Fruit fly (Drosophila melanogaster): ENCODE results near the gene Ubx.

Ubx gene

dm6 chr3R:16630564-16630963 is 103.7 kb downstream of the Ubx start (continued):
- TF ChIP-seq jumu (GFP tag; optimal IDR thresholded peaks at IDR 0.05) (no peak), prd (optimal IDR thresholded peaks at IDR 0.05) (no peak), prd (GFP tag; IDR thresholded peaks at IDR 0.05) (peak; percentile 54; the same call in 2 of the 3 replicates), az2 (GFP tag; optimal IDR thresholded peaks at IDR 0.05) (no peak), CG14860 (GFP tag; IDR thresholded peaks at IDR 0.05; ENCODE audit: partially characterized antibody) (no peak), kah (GFP tag; optimal IDR thresholded peaks at IDR 0.05) (no peak), abd-A (tag; optimal IDR thresholded peaks at IDR 0.05) (no peak), CG10462 (GFP tag; optimal IDR thresholded peaks at IDR 0.05) (no peak), HmgZ (tag; optimal IDR thresholded peaks at IDR 0.05) (no peak), CG8290 (GFP tag; optimal IDR thresholded peaks at IDR 0.05) (no peak), CG8290 (tag; optimal IDR thresholded peaks at IDR 0.05) (no peak), row (GFP tag; IDR thresholded peaks at IDR 0.05) (peak; percentile 53), cas (GFP tag; IDR thresholded peaks at IDR 0.05) (no peak), CG8478 (optimal IDR thresholded peaks at IDR 0.05) (no peak), Bdp1 (GFP tag; optimal IDR thresholded peaks at IDR 0.05) (no peak), CG14050 (GFP tag; IDR thresholded peaks at IDR 0.05) (no peak), CG34422 (GFP tag; IDR thresholded peaks at IDR 0.05) (no peak), zfh1 (GFP tag; IDR thresholded peaks at IDR 0.05) (no peak), CG7372 (GFP tag; IDR thresholded peaks at IDR 0.05) (no peak), Asciz (GFP tag; optimal IDR thresholded peaks at IDR 0.05) (no peak), CG12104 (GFP tag; optimal IDR thresholded peaks at IDR 0.05) (no peak), grau (tag; optimal IDR thresholded peaks at IDR 0.05) (peak; percentile 17), dpn (GFP tag; optimal IDR thresholded peaks at IDR 0.05) (no peak), Abd-B (GFP tag; optimal IDR thresholded peaks at IDR 0.05) (no peak), nerfin-2 (GFP tag; IDR thresholded peaks at IDR 0.05; ENCODE audit: partially characterized antibody) (no peak), Nf-YC (tag; optimal IDR thresholded peaks at IDR 0.05) (no peak), cg (GFP tag; optimal IDR thresholded peaks at IDR 0.05) (peak; percentile 48), Lhr (GFP tag; optimal IDR thresholded peaks at IDR 0.05) (no peak), Dbx (GFP tag; IDR thresholded peaks at IDR 0.05) (no peak), Rx (GFP tag; IDR thresholded peaks at IDR 0.05) (no peak), dmrt11E (tag; optimal IDR thresholded peaks at IDR 0.05) (peak; percentile 73), btn (GFP tag; optimal IDR thresholded peaks at IDR 0.05) (no peak), gcm (GFP tag; optimal IDR thresholded peaks at IDR 0.05) (no peak), fu2 (GFP tag; optimal IDR thresholded peaks at IDR 0.05) (no peak), Xrp1 (GFP tag; IDR thresholded peaks at IDR 0.05) (peak; percentile 59; the same call in 1 of the 2 replicates), Poxn (GFP tag; IDR thresholded peaks at IDR 0.05) (no peak), phol (tag; optimal IDR thresholded peaks at IDR 0.05) (peak; percentile 28), vfl (GFP tag; optimal IDR thresholded peaks at IDR 0.05) (no peak), tna (GFP tag; IDR thresholded peaks at IDR 0.05; ENCODE audit: partially characterized antibody) (no peak), kay (GFP tag; optimal IDR thresholded peaks at IDR 0.05) (peak; percentile 22), Lpt (GFP tag; optimal IDR thresholded peaks at IDR 0.05) (no peak), hth (optimal IDR thresholded peaks at IDR 0.05) (no peak), Antp (GFP tag; optimal IDR thresholded peaks at IDR 0.05) (no peak), mam (GFP tag; optimal IDR thresholded peaks at IDR 0.05) (no peak), Ravus (GFP tag; IDR thresholded peaks at IDR 0.05) (no peak), caup (GFP tag; optimal IDR thresholded peaks at IDR 0.05; ENCODE audit: severe bottlenecking) (no peak), CG2199 (GFP tag; IDR thresholded peaks at IDR 0.05) (no peak), CG2129 (GFP tag; IDR thresholded peaks at IDR 0.05; ENCODE audit: partially characterized antibody) (no peak), Doc3 (GFP tag; IDR thresholded peaks at IDR 0.05; ENCODE audit: partially characterized antibody) (no peak), CG10979 (tag; optimal IDR thresholded peaks at IDR 0.05) (peak; percentile 32), YL-1 (GFP tag; optimal IDR thresholded peaks at IDR 0.05) (no peak), trem (tag; optimal IDR thresholded peaks at IDR 0.05) (peak; percentile 17), Sin3A (optimal IDR thresholded peaks at IDR 0.05) (no peak), oc (tag; optimal IDR thresholded peaks at IDR 0.05) (no peak)

All from whole organism, embryonic.